Worm (Caenorhabditis elegans) whole organism, midembryonic: ENCODE measurements around the gene ndua-8.

Source experiments
- T22C8.4 ChIP-seq: fragments of 200-800 bp; sonication (Bioruptor generic); IDR thresholded peaks from 2 replicates; pipeline ENCODE4 v1.3.6; 2022; ENCODE audit warnings: missing genetic modification characterization, missing compliant biosample characterization
- cog-1 ChIP-seq: sonication (generic microtip); optimal IDR thresholded peaks from 2 replicates; lab custom pipeline; 2016; ENCODE audit warnings: missing genetic modification characterization, missing compliant biosample characterization
- flt-1 ChIP-seq: fragments of 200-800 bp; sonication (Bioruptor generic); IDR thresholded peaks from 2 replicates; pipeline ENCODE4 v1.3.6; 2022; ENCODE audit warnings: missing genetic modification characterization, missing compliant biosample characterization
- klf-2 ChIP-seq: fragments of 200-800 bp; sonication (Bioruptor generic); conservative IDR thresholded peaks from 2 replicates; pipeline ENCODE4 v1.3.6; 2022; ENCODE audit warnings: missing genetic modification reagents, missing genetic modification characterization, missing compliant biosample characterization
- med-1 ChIP-seq: sonication (generic microtip); optimal IDR thresholded peaks from 2 replicates; lab custom pipeline; 2017; ENCODE audit warnings: missing genetic modification characterization, mild to moderate bottlenecking, missing compliant biosample characterization, antibody characterized with exemption, missing genetic modification reagents; ENCODE audit not compliant: insufficient read depth
- ref-1 ChIP-seq: fragments of 200-800 bp; sonication (Bioruptor generic); conservative IDR thresholded peaks from 2 replicates; pipeline ENCODE4 v1.3.6; 2022; ENCODE audit warnings: missing genetic modification reagents, missing genetic modification characterization, missing compliant biosample characterization
- ztf-29 ChIP-seq: fragments of 200-800 bp; sonication (Bioruptor generic); IDR thresholded peaks from 2 replicates; pipeline ENCODE4 v1.3.6; 2022; ENCODE audit warnings: missing genetic modification reagents, missing genetic modification characterization, missing compliant biosample characterization

DNA sequence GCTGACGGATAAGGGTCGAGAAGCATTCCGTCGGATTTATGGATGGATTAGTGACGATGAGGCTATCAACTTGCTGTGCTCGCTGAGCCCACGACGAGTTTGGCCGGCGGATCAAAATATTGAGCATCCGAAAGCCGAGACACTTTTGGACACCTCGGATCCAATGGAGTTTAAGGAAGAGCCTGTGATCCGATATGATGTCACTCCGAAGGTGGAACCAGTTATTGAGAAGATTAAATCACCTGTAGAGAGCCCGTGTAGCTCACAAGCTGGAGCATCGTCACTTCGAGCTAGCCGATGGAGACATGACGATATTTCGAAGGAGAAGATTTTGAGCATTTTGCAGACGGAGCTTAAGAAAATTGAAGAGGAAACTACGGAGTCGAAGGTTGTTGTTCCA lies 11.7 kb downstream of the ndua-8 start:
- no peak for TF ChIP-seq cog-1
- TF ChIP-seq med-1 (GFP tag; lab: Kevin White, UChicago) = no peak
- TF ChIP-seq klf-2 (GFP tag; lab: Robert Waterston, UW) = no peak
- TF ChIP-seq flt-1 = no peak
- TF ChIP-seq T22C8.4 (GFP tag; lab: Robert Waterston, UW) = no peak
- no peak for TF ChIP-seq ref-1 (GFP tag; lab: Robert Waterston, UW)
- no peak for TF ChIP-seq ztf-29 (GFP tag; lab: Robert Waterston, UW)
